Fruit fly (Drosophila melanogaster) whole organism, embryonic: Measurements from ENCODE around the gene awd.
A peak's percentile ranks its signal among the peaks of the same experiment; 100 is the strongest.

ENCODE experiments used
- B-H2 ChIP-seq: fragments of 200-800 bp; sonication (Bioruptor generic); optimal IDR thresholded peaks from 2 replicates; lab custom pipeline; 2018; ENCODE audit warnings: missing biosample characterization, mild to moderate bottlenecking, missing genetic modification characterization
- CG10979 ChIP-seq: fragments of 200-800 bp; sonication (Bioruptor generic); optimal IDR thresholded peaks from 2 replicates; lab custom pipeline; 2018; ENCODE audit warnings: missing biosample characterization, mild to moderate bottlenecking, missing genetic modification characterization, moderate library complexity
- CG12104 ChIP-seq: fragments of 200-800 bp; sonication (Bioruptor generic); optimal IDR thresholded peaks from 3 replicates; lab custom pipeline; 2016; ENCODE audit warnings: missing biosample characterization, missing genetic modification characterization
- CG12769 ChIP-seq: fragments of 200-800 bp; sonication (Bioruptor generic); optimal IDR thresholded peaks from 2 replicates; lab custom pipeline; 2019; ENCODE audit warnings: missing biosample characterization, mild to moderate bottlenecking, missing genetic modification characterization, moderate library complexity
- CG14441 ChIP-seq: fragments of 200-800 bp; sonication (Bioruptor generic); IDR thresholded peaks from 2 replicates; pipeline ENCODE4 v1.3.6; 2022; ENCODE audit warnings: missing biosample characterization, missing genetic modification characterization
- CG1603 ChIP-seq: fragments of 200-800 bp; sonication (Bioruptor generic); optimal IDR thresholded peaks from 2 replicates; lab custom pipeline; 2019; ENCODE audit warnings: missing biosample characterization, mild to moderate bottlenecking, missing genetic modification characterization, moderate library complexity
- CG1832 ChIP-seq: fragments of 200-800 bp; sonication (Bioruptor generic); optimal IDR thresholded peaks from 2 replicates; lab custom pipeline; 2017; ENCODE audit warnings: missing biosample characterization, mild to moderate bottlenecking, missing genetic modification characterization, inconsistent platforms
- CG3163 ChIP-seq: fragments of 200-800 bp; sonication (Bioruptor generic); optimal IDR thresholded peaks from 3 replicates; lab custom pipeline; 2016; ENCODE audit warnings: missing biosample characterization, missing genetic modification characterization
- CG42726 ChIP-seq: fragments of 200-800 bp; sonication (Bioruptor generic); IDR thresholded peaks from 2 replicates; pipeline ENCODE4 v1.3.6; 2022; ENCODE audit warnings: missing biosample characterization, missing genetic modification characterization; ENCODE audit not compliant: partially characterized antibody
- CG6175 ChIP-seq: fragments of 200-800 bp; sonication (Bioruptor generic); IDR thresholded peaks from 3 replicates; pipeline ENCODE4 v1.3.6; 2022; ENCODE audit warnings: missing biosample characterization, missing genetic modification characterization
- CG7271 ChIP-seq: fragments of 200-800 bp; sonication (Bioruptor generic); optimal IDR thresholded peaks from 2 replicates; lab custom pipeline; 2018; ENCODE audit warnings: missing biosample characterization, mild to moderate bottlenecking, missing genetic modification characterization, moderate library complexity
- CG7839 ChIP-seq: fragments of 200-800 bp; sonication (Bioruptor generic); optimal IDR thresholded peaks from 3 replicates; lab custom pipeline; 2018; ENCODE audit warnings: missing biosample characterization, mild to moderate bottlenecking, missing genetic modification characterization, moderate library complexity
- D19A ChIP-seq: fragments of 200-800 bp; optimal IDR thresholded peaks from 3 replicates; lab custom pipeline; 2019; ENCODE audit warnings: missing biosample characterization, mild to moderate bottlenecking, missing genetic modification characterization, moderate library complexity
- Deaf1 ChIP-seq: fragments of 200-800 bp; optimal IDR thresholded peaks from 3 replicates; lab custom pipeline; 2019; ENCODE audit warnings: missing biosample characterization, mild to moderate bottlenecking, missing genetic modification characterization, moderate library complexity
- Dip3 ChIP-seq: fragments of 200-800 bp; sonication (Bioruptor generic); optimal IDR thresholded peaks from 3 replicates; lab custom pipeline; 2016; ENCODE audit warnings: missing biosample characterization, missing genetic modification characterization
- Dll ChIP-seq: fragments of 200-800 bp; sonication (Bioruptor generic); IDR thresholded peaks from 4 replicates; pipeline ENCODE4 v1.3.6; 2022; ENCODE audit warnings: missing biosample characterization, missing genetic modification characterization; ENCODE audit not compliant: partially characterized antibody
- Drgx ChIP-seq: fragments of 200-800 bp; sonication (Bioruptor generic); IDR thresholded peaks from 2 replicates; pipeline ENCODE4 v1.3.6; 2022; ENCODE audit warnings: missing biosample characterization, missing genetic modification characterization
- Elba2 ChIP-seq: fragments of 200-800 bp; sonication (Bioruptor generic); optimal IDR thresholded peaks from 3 replicates; lab custom pipeline; 2016; ENCODE audit warnings: missing biosample characterization, missing genetic modification characterization
- Fer1 ChIP-seq: fragments of 200-800 bp; sonication (Bioruptor generic); optimal IDR thresholded peaks from 2 replicates; lab custom pipeline; 2017; ENCODE audit warnings: missing biosample characterization, mild to moderate bottlenecking, missing genetic modification characterization
- Hmr ChIP-seq: fragments of 200-800 bp; sonication (Bioruptor generic); optimal IDR thresholded peaks from 3 replicates; lab custom pipeline; 2017; ENCODE audit warnings: mild to moderate bottlenecking, missing biosample characterization, missing genetic modification reagents, missing genetic modification characterization
- Med ChIP-seq: fragments of 200-800 bp; sonication (Bioruptor generic); peaks from one replicate; lab custom pipeline; 2016; ENCODE audit warnings: missing biosample characterization, missing genetic modification characterization, mild to moderate bottlenecking, inconsistent platforms, moderate library complexity
- Trl ChIP-seq, 3 experiments: fragments of >200 bp in 2 of 3; fragments of 200-800 bp in 1 of 3; sonication (Bioruptor generic) in 1 of 3; optimal IDR thresholded peaks; 2 replicates in 1 of 3; 3 replicates in 2 of 3; lab custom pipeline; 2016 to 2017; ENCODE audit warnings: missing biosample characterization in 1 of 3, missing genetic modification characterization in 1 of 3
- ara ChIP-seq: fragments of 200-800 bp; sonication (Bioruptor generic); IDR thresholded peaks from 2 replicates; pipeline ENCODE4 v1.3.6; 2022; ENCODE audit warnings: missing biosample characterization, missing genetic modification characterization
- ato ChIP-seq: fragments of 200-800 bp; sonication (Bioruptor generic); IDR thresholded peaks from 2 replicates; pipeline ENCODE4 v1.3.6; 2022; ENCODE audit warnings: missing biosample characterization, missing genetic modification characterization; ENCODE audit not compliant: partially characterized antibody
- bbx ChIP-seq: fragments of 200-800 bp; sonication (Bioruptor generic); IDR thresholded peaks from 2 replicates; pipeline ENCODE4 v1.3.6; 2022; ENCODE audit warnings: missing biosample characterization, missing genetic modification characterization; ENCODE audit not compliant: partially characterized antibody
- caup ChIP-seq: fragments of 200-800 bp; sonication (Bioruptor generic); optimal IDR thresholded peaks from 3 replicates; lab custom pipeline; 2017; ENCODE audit warnings: missing biosample characterization, mild to moderate bottlenecking, missing genetic modification characterization, moderate library complexity; ENCODE audit not compliant: severe bottlenecking
- dmrt99B ChIP-seq: fragments of 200-800 bp; sonication (Bioruptor generic); optimal IDR thresholded peaks from 2 replicates; lab custom pipeline; 2018; ENCODE audit warnings: missing biosample characterization, mild to moderate bottlenecking, missing genetic modification characterization, moderate library complexity
- emc ChIP-seq: fragments of 200-800 bp; sonication (Bioruptor generic); optimal IDR thresholded peaks from 2 replicates; lab custom pipeline; 2016; ENCODE audit warnings: missing biosample characterization, missing genetic modification characterization
- exex ChIP-seq: fragments of 200-800 bp; sonication (Bioruptor generic); optimal IDR thresholded peaks from 4 replicates; lab custom pipeline; 2018; ENCODE audit warnings: missing biosample characterization, mild to moderate bottlenecking, missing genetic modification characterization, moderate library complexity
- gem ChIP-seq: fragments of 200-800 bp; sonication (Bioruptor generic); optimal IDR thresholded peaks from 2 replicates; lab custom pipeline; 2019; ENCODE audit warnings: missing biosample characterization, mild to moderate bottlenecking, missing genetic modification characterization, moderate library complexity
- gfzf ChIP-seq: fragments of 200-800 bp; sonication (Bioruptor generic); optimal IDR thresholded peaks from 2 replicates; lab custom pipeline; 2016; ENCODE audit warnings: missing biosample characterization, mild to moderate bottlenecking, missing genetic modification characterization, moderate library complexity
- hbn ChIP-seq: fragments of 200-800 bp; sonication (Bioruptor generic); IDR thresholded peaks from 2 replicates; pipeline ENCODE4 v1.3.6; 2022; ENCODE audit warnings: missing biosample characterization, missing genetic modification characterization; ENCODE audit not compliant: partially characterized antibody
- her ChIP-seq: fragments of 200-800 bp; sonication (Bioruptor generic); optimal IDR thresholded peaks from 2 replicates; lab custom pipeline; 2016; ENCODE audit warnings: missing biosample characterization, missing genetic modification characterization
- kni ChIP-seq: fragments of 200-800 bp; sonication (Bioruptor generic); optimal IDR thresholded peaks from 3 replicates; lab custom pipeline; 2017; ENCODE audit warnings: mild to moderate bottlenecking, missing biosample characterization, missing genetic modification reagents, missing genetic modification characterization
- lilli ChIP-seq: fragments of 200-800 bp; sonication (Bioruptor generic); optimal IDR thresholded peaks from 3 replicates; lab custom pipeline; 2016; ENCODE audit warnings: missing biosample characterization, missing genetic modification characterization
- nom ChIP-seq: fragments of 200-800 bp; sonication (Bioruptor generic); optimal IDR thresholded peaks from 2 replicates; lab custom pipeline; 2017; ENCODE audit warnings: missing biosample characterization, missing genetic modification characterization, mild to moderate bottlenecking, moderate library complexity, missing genetic modification reagents
- pfk ChIP-seq: fragments of 200-800 bp; sonication (Bioruptor generic); optimal IDR thresholded peaks from 2 replicates; lab custom pipeline; 2018; ENCODE audit warnings: missing biosample characterization, mild to moderate bottlenecking, missing genetic modification characterization, moderate library complexity
- pita ChIP-seq: fragments of 200-800 bp; sonication (Bioruptor generic); optimal IDR thresholded peaks from 2 replicates; lab custom pipeline; 2017; ENCODE audit warnings: missing biosample characterization, mild to moderate bottlenecking, missing genetic modification characterization
- tna ChIP-seq: fragments of 200-800 bp; sonication (Bioruptor generic); IDR thresholded peaks from 2 replicates; pipeline ENCODE4 v1.3.6; 2022; ENCODE audit warnings: missing biosample characterization, missing genetic modification characterization; ENCODE audit not compliant: partially characterized antibody
- unc-4 ChIP-seq: fragments of 200-800 bp; sonication (Bioruptor generic); IDR thresholded peaks from 2 replicates; pipeline ENCODE4 v1.3.6; 2022; ENCODE audit warnings: missing biosample characterization, missing genetic modification characterization; ENCODE audit not compliant: partially characterized antibody
- unpg ChIP-seq: fragments of 200-800 bp; sonication (Bioruptor generic); optimal IDR thresholded peaks from 3 replicates; lab custom pipeline; 2018; ENCODE audit warnings: missing biosample characterization, mild to moderate bottlenecking, missing genetic modification characterization, moderate library complexity
- vvl ChIP-seq: fragments of 200-800 bp; sonication (Bioruptor generic); IDR thresholded peaks from 2 replicates; pipeline ENCODE4 v1.3.6; 2022; ENCODE audit warnings: missing biosample characterization, missing genetic modification characterization
- z ChIP-seq: fragments of 200-800 bp; sonication (Bioruptor generic); IDR thresholded peaks from 3 replicates; pipeline ENCODE4 v1.3.6; 2022; ENCODE audit warnings: missing biosample characterization, missing genetic modification characterization

Gene awd

DNA sequence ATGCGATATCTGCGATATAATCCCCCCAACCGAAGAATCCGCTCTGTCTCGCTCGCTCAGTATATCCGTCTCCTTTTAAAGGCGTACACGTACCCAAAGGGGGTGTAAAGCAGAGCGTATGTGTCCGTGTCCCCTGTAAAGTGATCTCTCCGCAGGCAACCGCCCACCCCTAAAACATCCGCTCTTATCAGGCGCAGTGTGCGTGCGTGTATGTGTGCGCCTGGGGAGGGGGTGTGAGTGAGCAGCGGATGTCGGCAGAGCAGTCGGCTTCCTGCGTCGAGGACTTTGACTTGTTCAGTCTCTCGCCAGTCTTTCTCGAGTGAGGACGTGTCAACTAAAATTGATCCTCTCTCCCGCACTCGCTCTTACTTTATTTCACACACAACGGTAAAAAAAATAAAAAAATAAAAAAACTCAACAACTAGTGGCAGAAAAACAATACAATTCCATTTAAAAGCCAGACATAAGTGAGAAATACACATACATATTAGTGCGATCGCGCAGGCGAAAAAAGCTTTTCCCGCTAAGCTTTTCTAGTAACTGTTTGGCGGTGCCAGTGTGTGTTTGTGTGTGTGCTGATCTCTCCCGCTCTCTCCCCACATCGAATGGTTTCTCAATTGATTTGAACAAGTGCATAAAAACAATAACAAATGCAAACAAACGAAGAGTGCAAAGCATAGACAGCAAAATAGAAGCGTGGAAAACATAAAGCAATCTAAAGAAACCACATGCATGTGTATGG is 20.2 kb downstream of the awd start (continued):
- TF ChIP-seq Trl (optimal IDR thresholded peaks at IDR 0.05; lab: Kevin White, UChicago), result peak; percentile 36 to 73
- TF ChIP-seq Trl (GFP tag; optimal IDR thresholded peaks at IDR 0.05; lab: Kevin White, UChicago), result no peak
- no peak for TF ChIP-seq CG6175 (GFP tag; lab: Robert Waterston, UW)
- no peak for TF ChIP-seq D19A (tag; lab: Kevin White, UChicago)
- TF ChIP-seq CG7271 (tag; lab: Kevin White, UChicago), result no peak
- TF ChIP-seq dmrt99B (tag; lab: Kevin White, UChicago), result no peak
- no peak for TF ChIP-seq CG10979 (tag; lab: Kevin White, UChicago)
- TF ChIP-seq vvl (GFP tag; lab: Robert Waterston, UW), result no peak
- no peak for TF ChIP-seq CG12104 (GFP tag; lab: Kevin White, UChicago)
- no peak for TF ChIP-seq CG7839 (tag; lab: Kevin White, UChicago)
- no peak for TF ChIP-seq ara (GFP tag; lab: Robert Waterston, UW)
- no peak for TF ChIP-seq hbn (GFP tag; lab: Robert Waterston, UW)
- TF ChIP-seq emc (GFP tag; lab: Kevin White, UChicago), result no peak
- TF ChIP-seq CG42726, result no peak

DNA sequence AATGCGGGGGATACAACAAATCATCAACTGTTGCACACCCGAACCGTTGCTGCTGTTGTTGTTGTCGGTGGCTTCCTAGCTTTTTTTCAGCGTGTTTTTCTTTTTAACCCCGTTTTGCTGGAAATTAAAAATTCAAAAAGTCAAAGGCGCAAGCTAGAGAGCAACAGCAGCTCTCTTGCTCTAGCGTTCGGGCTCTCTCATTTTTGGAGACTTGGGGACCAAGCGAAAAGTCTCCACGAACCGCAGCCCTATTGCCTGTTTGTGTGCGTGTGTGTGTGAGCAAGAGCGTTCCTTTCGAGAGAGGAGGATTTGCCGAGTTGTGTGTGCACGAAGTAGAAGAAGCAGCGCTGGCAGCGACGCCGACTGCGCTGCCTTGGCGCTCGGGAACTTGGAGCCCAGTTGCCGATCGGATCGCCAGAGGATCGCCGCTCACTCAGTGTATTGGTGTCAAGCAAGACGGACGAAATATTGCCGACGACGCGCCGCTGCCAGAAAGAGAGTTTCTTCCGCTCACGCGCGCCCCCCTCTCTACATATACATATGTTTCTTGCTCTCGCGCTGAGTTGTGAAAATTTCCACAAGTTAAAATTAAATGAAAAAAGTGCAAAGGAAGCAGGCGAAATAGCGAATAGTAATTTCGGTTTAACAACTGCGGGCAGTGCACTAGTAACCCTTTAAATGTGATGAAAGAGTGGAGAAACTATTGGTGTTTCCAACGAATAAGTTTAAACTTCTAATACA is 21.1 kb downstream of the awd start:
- no peak for TF ChIP-seq gfzf (GFP tag; lab: Kevin White, UChicago)
- TF ChIP-seq ato, result 0 out of 2 replicates have a peak, but pooled peaks have one; percentile 18
- TF ChIP-seq B-H2 (GFP tag; lab: Kevin White, UChicago), result no peak
- peak; percentile 59 for TF ChIP-seq CG3163 (GFP tag; lab: Kevin White, UChicago)
- 0 out of 2 replicates have a peak, but pooled peaks have one; percentile 17 for TF ChIP-seq CG14441 (GFP tag; lab: Robert Waterston, UW)
- peak; percentile 20; the same call in 1 of the 2 replicates for TF ChIP-seq Drgx
- TF ChIP-seq ara (GFP tag; lab: Robert Waterston, UW), result peak; percentile 53; the same call in 1 of the 2 replicates
- peak; percentile 51 for TF ChIP-seq CG1832 (GFP tag; lab: Kevin White, UChicago)
- no peak for TF ChIP-seq exex (tag; lab: Kevin White, UChicago)
- no peak for TF ChIP-seq Elba2 (GFP tag; lab: Kevin White, UChicago)
- 0 out of 2 replicates have a peak, but pooled peaks have one; percentile 16 for TF ChIP-seq unc-4 (GFP tag; lab: Robert Waterston, UW)
- TF ChIP-seq caup (GFP tag; lab: Kevin White, UChicago), result peak; percentile 9
- TF ChIP-seq Dip3 (GFP tag; lab: Kevin White, UChicago), result peak; percentile 21
- TF ChIP-seq tna (GFP tag; lab: Robert Waterston, UW), result 0 out of 2 replicates have a peak, but pooled peaks have one; percentile 11
- TF ChIP-seq her (GFP tag; lab: Kevin White, UChicago), result peak; percentile 31
- TF ChIP-seq z, result peak; percentile 52; the same call in 1 of the 3 replicates
- TF ChIP-seq Med (GFP tag; lab: Kevin White, UChicago), result peak; percentile 80
- TF ChIP-seq pfk (GFP tag; lab: Kevin White, UChicago), result peak; percentile 13
- peak; percentile 13 for TF ChIP-seq Hmr (GFP tag; lab: Kevin White, UChicago)
- TF ChIP-seq CG1603 (tag; lab: Kevin White, UChicago), result peak; percentile 15
- peak; percentile 59 for TF ChIP-seq CG12769 (tag; lab: Kevin White, UChicago)
- peak; percentile 61 for TF ChIP-seq kni
- TF ChIP-seq Deaf1 (tag; lab: Kevin White, UChicago), result peak; percentile 97
- TF ChIP-seq Fer1 (GFP tag; lab: Kevin White, UChicago), result peak; percentile 26
- no peak for TF ChIP-seq pita (GFP tag; lab: Kevin White, UChicago)
- TF ChIP-seq Dll (GFP tag; lab: Robert Waterston, UW), result 0 out of 4 replicates have a peak, but pooled peaks have one; percentile 17
- peak; percentile 8 for TF ChIP-seq lilli
- TF ChIP-seq nom (GFP tag; lab: Kevin White, UChicago), result peak; percentile 78
- TF ChIP-seq bbx (GFP tag; lab: Robert Waterston, UW), result 0 out of 2 replicates have a peak, but pooled peaks have one; percentile 9
- no peak for TF ChIP-seq unpg (GFP tag; lab: Kevin White, UChicago)
- TF ChIP-seq gem, result peak; percentile 39
